Fruit fly (Drosophila melanogaster): Measurements from ENCODE around the gene tll.

dm6 chr3R:30863971-30864370, 11.9 kb downstream of the tll start:
- no peak for TF ChIP-seq CG8478 (optimal IDR thresholded peaks at IDR 0.05)
- TF ChIP-seq CTCF (optimal IDR thresholded peaks at IDR 0.05) = no peak

Measured in S2 (cell line).